Worm (Caenorhabditis elegans): ENCODE measurements around the gene F35C8.5.

ce11 chrX:5321563-5321962 is 44.0 kb upstream of the F35C8.5 start:
- no peak for TF ChIP-seq rpc-1 (optimal IDR thresholded peaks at IDR 0.05)
- TF ChIP-seq rpc-1 (tag; optimal IDR thresholded peaks at IDR 0.05): no peak
- TF ChIP-seq bed-1 (GFP tag; IDR thresholded peaks at IDR 0.05): no peak
- no peak for TF ChIP-seq ama-1 (optimal IDR thresholded peaks at IDR 0.05)
- TF ChIP-seq ama-1 (GFP tag; optimal IDR thresholded peaks at IDR 0.05): no peak
- no peak for TF ChIP-seq snpc-4 (GFP tag; optimal IDR thresholded peaks at IDR 0.05)
- no peak for TF ChIP-seq snpc-4 (tag; optimal IDR thresholded peaks at IDR 0.05)
- TF ChIP-seq C17E4.6 (GFP tag; IDR thresholded peaks at IDR 0.05): no peak
- no peak for TF ChIP-seq hrde-1 (tag; optimal IDR thresholded peaks at IDR 0.05; ENCODE audit: borderline replicate concordance)
- TF ChIP-seq B0019.2 (GFP tag; conservative IDR thresholded peaks at IDR 0.05): no peak
- no peak for TF ChIP-seq ZK185.1 (tag; optimal IDR thresholded peaks at IDR 0.05; ENCODE audit: poor library complexity, severe bottlenecking)
- no peak for TF ChIP-seq zim-3 (tag; optimal IDR thresholded peaks at IDR 0.05)

Measured in whole organism, young adult.